Worm (Caenorhabditis elegans) whole organism, dauer: ENCODE measurements around the gene srx-41.

Source experiments
- unc-62 ChIP-seq: sonication (generic microtip); optimal IDR thresholded peaks from 2 replicates; lab custom pipeline; 2017; ENCODE audit warnings: missing biosample characterization, missing genetic modification reagents, missing genetic modification characterization

srx-41 gene

ce11 chrV:3637086-3637485, at the start of gene srx-41:
srx-41 (minus strand) TSS chrV:3637186.
- TF ChIP-seq unc-62 (GFP tag; lab: Kevin White, UChicago) = no peak

ce11 chrV:3686292-3686691, 49.3 kb upstream of the srx-41 start:
- no peak for TF ChIP-seq unc-62 (GFP tag; lab: Kevin White, UChicago)

- no peak for TF ChIP-seq unc-62 (GFP tag; lab: Kevin White, UChicago)
Observed at ce11 chrV:3685790-3686208, 48.8 kb upstream of the srx-41 start, which contains the start of gene W08A12.2. W08A12.2 (minus strand) TSS chrV:3685892.

ce11 chrV:3682553-3682952, 45.6 kb upstream of the srx-41 start, which contains the start of gene W08A12.3:
W08A12.3 (plus strand) TSS chrV:3682853.
- no peak for TF ChIP-seq unc-62 (GFP tag; lab: Kevin White, UChicago)

ce11 chrV:3678513-3678912, 41.5 kb upstream of the srx-41 start:
- no peak for TF ChIP-seq unc-62 (GFP tag; lab: Kevin White, UChicago)

- no peak for TF ChIP-seq unc-62 (GFP tag; lab: Kevin White, UChicago)
Observed at ce11 chrV:3677212-3677611, 40.2 kb upstream of the srx-41 start.

- TF ChIP-seq unc-62 (GFP tag; lab: Kevin White, UChicago) = no peak
Observed at ce11 chrV:3673080-3673479, 36.1 kb upstream of the srx-41 start, which contains the start of gene pals-33. pals-33 (plus strand) TSS chrV:3673380.

ce11 chrV:3670499-3670898, 33.5 kb upstream of the srx-41 start, which contains the start of gene Y39H10B.3:
Y39H10B.3 (plus strand) TSS chrV:3670799.
- TF ChIP-seq unc-62 (GFP tag; lab: Kevin White, UChicago) = no peak

- TF ChIP-seq unc-62 (GFP tag; lab: Kevin White, UChicago) = no peak
Observed at ce11 chrV:3668464-3668863, 31.5 kb upstream of the srx-41 start, which contains the start of gene Y39H10B.2. Y39H10B.2 (plus strand) TSS chrV:3668764.

ce11 chrV:3666887-3667286, 29.9 kb upstream of the srx-41 start, which contains the start of gene str-113:
str-113 (minus strand) TSS chrV:3666987.
- TF ChIP-seq unc-62 (GFP tag; lab: Kevin White, UChicago) = no peak

- TF ChIP-seq unc-62 (GFP tag; lab: Kevin White, UChicago) = no peak
Observed at ce11 chrV:3659472-3659871, 22.5 kb upstream of the srx-41 start, which contains the start of gene acr-23. acr-23 (minus strand) TSS chrV:3659572.

- no peak for TF ChIP-seq unc-62 (GFP tag; lab: Kevin White, UChicago)
Observed at ce11 chrV:3649473-3649872, 12.5 kb upstream of the srx-41 start, which contains the start of gene str-114. str-114 (plus strand) TSS chrV:3649773.

ce11 chrV:3647862-3648261, 10.9 kb upstream of the srx-41 start, which contains the start of gene F59B1.10:
F59B1.10 (minus strand) TSS chrV:3647962.
- TF ChIP-seq unc-62 (GFP tag; lab: Kevin White, UChicago) = no peak

ce11 chrV:3644193-3644693, 7.3 kb upstream of the srx-41 start, which contains the start of gene F59B1.8:
F59B1.8 (minus strand) TSS chrV:3644243.
- TF ChIP-seq unc-62 (GFP tag; lab: Kevin White, UChicago) = no peak

- TF ChIP-seq unc-62 (GFP tag; lab: Kevin White, UChicago) = no peak
Observed at ce11 chrV:3639873-3640272, 2.9 kb upstream of the srx-41 start.

- TF ChIP-seq unc-62 (GFP tag; lab: Kevin White, UChicago) = no peak
Observed at ce11 chrV:3634293-3635016, 2.5 kb downstream of the srx-41 start.
